Worm (Caenorhabditis elegans) whole organism, mixed stage, embryonic: ENCODE data around the gene dbn-1.

Experiments used
- M03D4.4 ChIP-seq: sonication (generic microtip); optimal IDR thresholded peaks from 2 replicates; lab custom pipeline; 2017; ENCODE audit warnings: mild to moderate bottlenecking, missing genetic modification characterization, missing compliant biosample characterization
- bed-3 ChIP-seq: fragments of 200-800 bp; sonication (Bioruptor generic); optimal IDR thresholded peaks from 3 replicates; lab custom pipeline; 2018; ENCODE audit warnings: mild to moderate bottlenecking, missing genetic modification characterization, moderate library complexity, missing compliant biosample characterization
- blmp-1 ChIP-seq: fragments of 150-350 bp; optimal IDR thresholded peaks from 2 replicates; lab custom pipeline; 2014; ENCODE audit warnings: missing biosample characterization, missing genetic modification characterization
- ceh-39 ChIP-seq: fragments of 150-350 bp; optimal IDR thresholded peaks from 2 replicates; lab custom pipeline; 2014; ENCODE audit warnings: missing biosample characterization, missing genetic modification characterization
- ceh-43 ChIP-seq: fragments of 200-800 bp; sonication (Bioruptor generic); optimal IDR thresholded peaks from 2 replicates; lab custom pipeline; 2018; ENCODE audit warnings: mild to moderate bottlenecking, missing genetic modification characterization, moderate library complexity, missing compliant biosample characterization
- ceh-83 ChIP-seq: fragments of 200-800 bp; sonication (Bioruptor generic); optimal IDR thresholded peaks from 2 replicates; lab custom pipeline; 2018; ENCODE audit warnings: mild to moderate bottlenecking, missing genetic modification characterization, missing compliant biosample characterization
- ces-1 ChIP-seq: fragments of 150-350 bp; optimal IDR thresholded peaks from 2 replicates; lab custom pipeline; 2014; ENCODE audit warnings: missing biosample characterization, missing genetic modification reagents, missing genetic modification characterization
- cnd-1 ChIP-seq: fragments of 200-800 bp; sonication (Bioruptor generic); optimal IDR thresholded peaks from 2 replicates; lab custom pipeline; 2018; ENCODE audit warnings: mild to moderate bottlenecking, missing genetic modification characterization, missing compliant biosample characterization
- drap-1 ChIP-seq: fragments of 200-800 bp; sonication (Bioruptor generic); optimal IDR thresholded peaks from 3 replicates; lab custom pipeline; 2018; ENCODE audit warnings: mild to moderate bottlenecking, missing genetic modification characterization, missing compliant biosample characterization
- elt-1 ChIP-seq: sonication (generic microtip); optimal IDR thresholded peaks from 2 replicates; lab custom pipeline; 2017; ENCODE audit warnings: missing genetic modification characterization, mild to moderate bottlenecking, missing compliant biosample characterization, antibody characterized with exemption, moderate library complexity, borderline replicate concordance; ENCODE audit not compliant: insufficient read depth
- elt-3 ChIP-seq: fragments of 150-350 bp; optimal IDR thresholded peaks from 2 replicates; lab custom pipeline; 2014; ENCODE audit warnings: missing biosample characterization, missing genetic modification characterization
- flh-1 ChIP-seq: fragments of 200-800 bp; sonication (Bioruptor generic); optimal IDR thresholded peaks from 2 replicates; lab custom pipeline; 2018; ENCODE audit warnings: mild to moderate bottlenecking, missing genetic modification characterization, moderate library complexity, missing compliant biosample characterization
- ham-2 ChIP-seq: fragments of 200-800 bp; sonication (Bioruptor generic); optimal IDR thresholded peaks from 2 replicates; lab custom pipeline; 2018; ENCODE audit warnings: mild to moderate bottlenecking, missing genetic modification characterization, missing compliant biosample characterization
- hlh-1 ChIP-seq: fragments of 150-350 bp; optimal IDR thresholded peaks from 2 replicates; lab custom pipeline; 2014; ENCODE audit warnings: missing biosample characterization, missing genetic modification reagents, missing genetic modification characterization
- lin-13 ChIP-seq: fragments of 150-350 bp; optimal IDR thresholded peaks from 2 replicates; lab custom pipeline; 2014; ENCODE audit warnings: missing biosample characterization, missing genetic modification characterization
- lin-32 ChIP-seq: fragments of 200-800 bp; sonication (Bioruptor generic); optimal IDR thresholded peaks from 2 replicates; lab custom pipeline; 2018; ENCODE audit warnings: mild to moderate bottlenecking, missing genetic modification characterization, missing compliant biosample characterization
- lsy-2 ChIP-seq: fragments of 150-350 bp; optimal IDR thresholded peaks from 2 replicates; lab custom pipeline; 2014; ENCODE audit warnings: missing biosample characterization, missing genetic modification characterization
- mab-5 ChIP-seq: fragments of 150-350 bp; optimal IDR thresholded peaks from 2 replicates; lab custom pipeline; 2014; ENCODE audit warnings: missing biosample characterization, missing genetic modification characterization
- mep-1 ChIP-seq: fragments of 150-350 bp; optimal IDR thresholded peaks from 2 replicates; lab custom pipeline; 2017; ENCODE audit warnings: missing biosample characterization, missing genetic modification reagents, missing genetic modification characterization, inconsistent platforms
- mls-2 ChIP-seq: sonication (generic microtip); optimal IDR thresholded peaks from 2 replicates; lab custom pipeline; 2016; ENCODE audit warnings: mild to moderate bottlenecking, missing genetic modification characterization, moderate library complexity, missing compliant biosample characterization
- nhr-12 ChIP-seq: fragments of 150-350 bp; optimal IDR thresholded peaks from 2 replicates; lab custom pipeline; 2014; ENCODE audit warnings: missing biosample characterization, missing genetic modification characterization
- nhr-2 ChIP-seq: fragments of 150-350 bp; optimal IDR thresholded peaks from 2 replicates; lab custom pipeline; 2014; ENCODE audit warnings: missing biosample characterization, missing genetic modification characterization
- nhr-237 ChIP-seq: fragments of 150-350 bp; optimal IDR thresholded peaks from 2 replicates; lab custom pipeline; 2014; ENCODE audit warnings: missing biosample characterization, missing genetic modification characterization
- nhr-28 ChIP-seq: fragments of 150-350 bp; optimal IDR thresholded peaks from 2 replicates; lab custom pipeline; 2014; ENCODE audit warnings: missing biosample characterization, missing genetic modification characterization
- nhr-76 ChIP-seq: sonication (generic microtip); optimal IDR thresholded peaks from 2 replicates; lab custom pipeline; 2017; ENCODE audit warnings: missing biosample characterization, missing genetic modification characterization
- pha-4 ChIP-seq: fragments of 150-350 bp; optimal IDR thresholded peaks from 2 replicates; lab custom pipeline; 2018; ENCODE audit warnings: missing biosample characterization, missing genetic modification reagents, missing genetic modification characterization
- sem-2 ChIP-seq: fragments of 200-800 bp; sonication (Bioruptor generic); optimal IDR thresholded peaks from 2 replicates; lab custom pipeline; 2018; ENCODE audit warnings: mild to moderate bottlenecking, missing genetic modification characterization, missing compliant biosample characterization
- snpc-4 ChIP-seq: fragments of 150-350 bp; optimal IDR thresholded peaks from 2 replicates; lab custom pipeline; 2014; ENCODE audit warnings: missing biosample characterization, missing genetic modification characterization
- sptf-1 ChIP-seq: sonication (generic microtip); optimal IDR thresholded peaks from 2 replicates; lab custom pipeline; 2017; ENCODE audit warnings: mild to moderate bottlenecking, missing genetic modification characterization, moderate library complexity, missing compliant biosample characterization
- tbx-8 ChIP-seq: fragments of 200-800 bp; sonication (Bioruptor generic); optimal IDR thresholded peaks from 2 replicates; lab custom pipeline; 2018; ENCODE audit warnings: mild to moderate bottlenecking, missing genetic modification characterization, moderate library complexity, missing compliant biosample characterization
- unc-120 ChIP-seq: sonication (generic microtip); optimal IDR thresholded peaks from 2 replicates; lab custom pipeline; 2017; ENCODE audit warnings: missing genetic modification characterization, missing compliant biosample characterization; ENCODE audit not compliant: poor library complexity, severe bottlenecking
- unc-39 ChIP-seq: fragments of 150-350 bp; optimal IDR thresholded peaks from 2 replicates; lab custom pipeline; 2014; ENCODE audit warnings: missing biosample characterization, missing genetic modification characterization
- unc-62 ChIP-seq: fragments of 150-350 bp; optimal IDR thresholded peaks from 2 replicates; lab custom pipeline; 2014; ENCODE audit warnings: missing biosample characterization, missing genetic modification reagents, missing genetic modification characterization
- zip-8 ChIP-seq: fragments of 150-350 bp; optimal IDR thresholded peaks from 2 replicates; lab custom pipeline; 2014; ENCODE audit warnings: missing biosample characterization, missing genetic modification characterization
- ztf-11 ChIP-seq: fragments of 150-350 bp; optimal IDR thresholded peaks from 2 replicates; lab custom pipeline; 2014; ENCODE audit warnings: missing biosample characterization, missing genetic modification characterization

The dbn-1 gene

ce11 chrIII:13722387-13723122 is 39.3 kb downstream of the dbn-1 start:
- TF ChIP-seq blmp-1 (tag; lab: Kevin White, UChicago): no peak
- no peak for TF ChIP-seq lin-32
- no peak for TF ChIP-seq tbx-8 (GFP tag; lab: Kevin White, UChicago)
- peak; percentile 18 for TF ChIP-seq sem-2 (GFP tag; lab: Kevin White, UChicago)
- TF ChIP-seq nhr-28 (tag; lab: Kevin White, UChicago): no peak

- TF ChIP-seq bed-3 (GFP tag; lab: Kevin White, UChicago) (no peak), unc-39 (tag; lab: Kevin White, UChicago) (no peak), zip-8 (tag; lab: Kevin White, UChicago) (no peak), ces-1 (GFP tag; lab: Kevin White, UChicago) (no peak), ztf-11 (no peak), lin-32 (no peak)
These were observed 39.9 kb downstream of the dbn-1 start for ce11 chrIII:13721944-13722343.

- TF ChIP-seq ztf-11: peak; percentile 23
- TF ChIP-seq hlh-1 (tag; lab: Kevin White, UChicago): no peak
- no peak for TF ChIP-seq ceh-83 (GFP tag; lab: Kevin White, UChicago)
- peak; percentile 76 for TF ChIP-seq cnd-1 (tag; lab: Kevin White, UChicago)
- no peak for TF ChIP-seq lin-13
- no peak for TF ChIP-seq nhr-76 (tag; lab: Kevin White, UChicago)
- TF ChIP-seq nhr-2: peak; percentile 93
- peak; percentile 60 for TF ChIP-seq M03D4.4 (tag; lab: Kevin White, UChicago)
- peak; percentile 18 for TF ChIP-seq mep-1 (tag; lab: Kevin White, UChicago)
- TF ChIP-seq unc-120 (tag; lab: Kevin White, UChicago): no peak
- TF ChIP-seq sptf-1: peak; percentile 72
- TF ChIP-seq drap-1: peak; percentile 68
- peak; percentile 12 for TF ChIP-seq ceh-43 (GFP tag; lab: Kevin White, UChicago)
- TF ChIP-seq mls-2 (tag; lab: Kevin White, UChicago): peak; percentile 71
- TF ChIP-seq ham-2 (GFP tag; lab: Kevin White, UChicago): peak; percentile 67
- peak; percentile 43 for TF ChIP-seq lin-32
- TF ChIP-seq sem-2 (GFP tag; lab: Kevin White, UChicago): peak; percentile 41
- peak; percentile 0 for TF ChIP-seq unc-62 (GFP tag; lab: Kevin White, UChicago)
These were observed 40.8 kb downstream of the dbn-1 start for ce11 chrIII:13721066-13721465.

ce11 chrIII:13720190-13720741 is 41.6 kb downstream of the dbn-1 start:
- TF ChIP-seq drap-1: no peak
- no peak for TF ChIP-seq flh-1 (GFP tag; lab: Kevin White, UChicago)
- TF ChIP-seq elt-3 (tag; lab: Kevin White, UChicago): no peak
- TF ChIP-seq elt-1 (tag; lab: Kevin White, UChicago): no peak
- peak; percentile 40 for TF ChIP-seq sptf-1
- TF ChIP-seq nhr-28 (tag; lab: Kevin White, UChicago): no peak
- no peak for TF ChIP-seq snpc-4
- no peak for TF ChIP-seq hlh-1 (tag; lab: Kevin White, UChicago)
- no peak for TF ChIP-seq mep-1 (tag; lab: Kevin White, UChicago)
- no peak for TF ChIP-seq ces-1 (GFP tag; lab: Kevin White, UChicago)
- TF ChIP-seq M03D4.4 (tag; lab: Kevin White, UChicago): no peak
- no peak for TF ChIP-seq nhr-12 (tag; lab: Kevin White, UChicago)
- TF ChIP-seq lin-32: no peak
- TF ChIP-seq nhr-237 (tag; lab: Kevin White, UChicago): no peak
- no peak for TF ChIP-seq lin-13
- peak; percentile 24 for TF ChIP-seq ham-2 (GFP tag; lab: Kevin White, UChicago)
- TF ChIP-seq unc-120 (tag; lab: Kevin White, UChicago): no peak
- TF ChIP-seq mab-5 (tag; lab: Kevin White, UChicago): no peak
- TF ChIP-seq lsy-2 (tag; lab: Kevin White, UChicago): no peak
- TF ChIP-seq blmp-1 (tag; lab: Kevin White, UChicago): peak; percentile 92
- TF ChIP-seq tbx-8 (GFP tag; lab: Kevin White, UChicago): no peak
- no peak for TF ChIP-seq zip-8 (tag; lab: Kevin White, UChicago)
- peak; percentile 50 for TF ChIP-seq nhr-2
- no peak for TF ChIP-seq mls-2 (tag; lab: Kevin White, UChicago)
- TF ChIP-seq unc-62 (GFP tag; lab: Kevin White, UChicago): no peak
- TF ChIP-seq ceh-83 (GFP tag; lab: Kevin White, UChicago): no peak
- TF ChIP-seq ceh-39 (tag; lab: Kevin White, UChicago): no peak
- no peak for TF ChIP-seq ceh-43 (GFP tag; lab: Kevin White, UChicago)
- TF ChIP-seq cnd-1 (tag; lab: Kevin White, UChicago): peak; percentile 0
- no peak for TF ChIP-seq pha-4 (tag; lab: Kevin White, UChicago)
- no peak for TF ChIP-seq unc-39 (tag; lab: Kevin White, UChicago)
- no peak for TF ChIP-seq sem-2 (GFP tag; lab: Kevin White, UChicago)
- TF ChIP-seq bed-3 (GFP tag; lab: Kevin White, UChicago): no peak
- no peak for TF ChIP-seq nhr-76 (tag; lab: Kevin White, UChicago)
- no peak for TF ChIP-seq ztf-11
- TF ChIP-seq, all 35 proteins: peak for 5
